Worm (Caenorhabditis elegans) whole organism, L1 larva: ENCODE results near the gene isp-1.

Experiments used
- C04F5.9 ChIP-seq: sonication (generic microtip); optimal IDR thresholded peaks from 2 replicates; lab custom pipeline; 2016; ENCODE audit warnings: missing genetic modification characterization, missing compliant biosample characterization
- C34B4.2 ChIP-seq: sonication (generic microtip); optimal IDR thresholded peaks from 2 replicates; lab custom pipeline; 2017; ENCODE audit warnings: mild to moderate bottlenecking, missing genetic modification characterization, missing compliant biosample characterization
- F16B12.6 ChIP-seq: fragments of 150-350 bp; optimal IDR thresholded peaks from 2 replicates; lab custom pipeline; 2014; ENCODE audit warnings: missing biosample characterization, missing genetic modification characterization
- Y116A8C.19 ChIP-seq: sonication (generic microtip); optimal IDR thresholded peaks from 2 replicates; lab custom pipeline; 2016; ENCODE audit warnings: missing compliant biosample characterization, missing genetic modification characterization, borderline replicate concordance
- aha-1 ChIP-seq: fragments of 150-350 bp; optimal IDR thresholded peaks from 2 replicates; lab custom pipeline; 2014; ENCODE audit warnings: missing biosample characterization, missing genetic modification characterization
- alr-1 ChIP-seq: fragments of 200-800 bp; sonication (Bioruptor generic); optimal IDR thresholded peaks from 2 replicates; lab custom pipeline; 2018; ENCODE audit warnings: borderline replicate concordance, mild to moderate bottlenecking, missing genetic modification characterization, missing compliant biosample characterization
- ceh-82 ChIP-seq, 3 experiments: fragments of 150-350 bp in 1 of 3; sonication (generic microtip) in 2 of 3; optimal IDR thresholded peaks; 2 replicates each; lab custom pipeline; 2014 to 2017; ENCODE audit warnings: missing biosample characterization in 3 of 3, missing genetic modification characterization in 3 of 3
- dpl-1 ChIP-seq, 3 experiments: fragments of 150-350 bp in 2 of 3; sonication (generic microtip) in 1 of 3; optimal IDR thresholded peaks; 2 replicates each; lab custom pipeline; 2014 to 2017; ENCODE audit warnings: missing biosample characterization in 3 of 3, missing genetic modification characterization in 3 of 3, missing genetic modification reagents in 3 of 3
- dsc-1 ChIP-seq: sonication (generic microtip); optimal IDR thresholded peaks from 2 replicates; lab custom pipeline; 2016; ENCODE audit warnings: mild to moderate bottlenecking, missing genetic modification characterization, missing compliant biosample characterization
- efl-1 ChIP-seq, 4 experiments: fragments of 150-350 bp; optimal IDR thresholded peaks in 3 of 4; peaks in 1 of 4; 1 replicate in 1 of 4; 2 replicates in 3 of 4; lab custom pipeline; 2014; ENCODE audit warnings: missing biosample characterization in 2 of 4, missing genetic modification characterization in 2 of 4, missing genetic modification reagents in 2 of 4
- egl-13 ChIP-seq: sonication (generic microtip); optimal IDR thresholded peaks from 2 replicates; lab custom pipeline; 2016; ENCODE audit warnings: missing genotype, missing genetic modification reagents, missing genetic modification characterization, missing compliant biosample characterization
- elt-2 ChIP-seq: sonication (generic microtip); optimal IDR thresholded peaks from 2 replicates; lab custom pipeline; 2016; ENCODE audit warnings: missing genetic modification characterization, mild to moderate bottlenecking, inconsistent platforms, missing compliant biosample characterization, missing genetic modification reagents
- ets-5 ChIP-seq: fragments of 200-800 bp; sonication (Bioruptor generic); IDR thresholded peaks from 2 replicates; pipeline ENCODE4 v1.3.6; 2022; ENCODE audit warnings: missing genetic modification characterization, missing compliant biosample characterization
- fkh-10 ChIP-seq: sonication (generic microtip); optimal IDR thresholded peaks from 2 replicates; lab custom pipeline; 2017; ENCODE audit warnings: missing biosample characterization, missing genetic modification reagents, missing genetic modification characterization
- fkh-4 ChIP-seq: sonication (generic microtip); optimal IDR thresholded peaks from 2 replicates; lab custom pipeline; 2016; ENCODE audit warnings: missing compliant biosample characterization, missing genetic modification characterization, borderline replicate concordance
- fos-1 ChIP-seq: fragments of 150-350 bp; optimal IDR thresholded peaks from 2 replicates; lab custom pipeline; 2014; ENCODE audit warnings: missing biosample characterization, missing genetic modification characterization
- grh-1 ChIP-seq: fragments of 200-800 bp; sonication (Bioruptor generic); IDR thresholded peaks from 2 replicates; pipeline ENCODE4 v1.3.6; 2022; ENCODE audit warnings: missing genetic modification reagents, missing genetic modification characterization, missing compliant biosample characterization
- hlh-17 ChIP-seq: fragments of 200-800 bp; sonication (Bioruptor generic); optimal IDR thresholded peaks from 2 replicates; lab custom pipeline; 2018; ENCODE audit warnings: missing genetic modification characterization, mild to moderate bottlenecking, missing compliant biosample characterization, moderate library complexity, borderline replicate concordance
- hpl-2 ChIP-seq: fragments of 150-350 bp; optimal IDR thresholded peaks from 2 replicates; lab custom pipeline; 2014; ENCODE audit warnings: missing biosample characterization, missing genetic modification reagents, missing genetic modification characterization
- isw-1 ChIP-seq: fragments of 200-800 bp; sonication (Bioruptor generic); IDR thresholded peaks from 2 replicates; pipeline ENCODE4 v1.3.6; 2022; ENCODE audit warnings: missing genetic modification characterization, missing compliant biosample characterization
- jun-1 ChIP-seq: fragments of 150-350 bp; optimal IDR thresholded peaks from 2 replicates; lab custom pipeline; 2014; ENCODE audit warnings: missing biosample characterization, missing genetic modification reagents, missing genetic modification characterization
- lin-13 ChIP-seq: fragments of 150-350 bp; optimal IDR thresholded peaks from 2 replicates; lab custom pipeline; 2014; ENCODE audit warnings: missing biosample characterization, missing genetic modification reagents, missing genetic modification characterization
- lin-15B ChIP-seq: fragments of 150-350 bp; sonication (generic microtip); optimal IDR thresholded peaks from 3 replicates; lab custom pipeline; 2014; ENCODE audit warnings: missing biosample characterization, missing genetic modification characterization
- lin-35 ChIP-seq, 2 experiments: fragments of 150-350 bp; optimal IDR thresholded peaks; 2 replicates each; lab custom pipeline; 2014; ENCODE audit warnings: missing biosample characterization in 2 of 2, missing genetic modification characterization in 2 of 2, missing genetic modification reagents in 2 of 2
- lin-39 ChIP-seq: fragments of 150-350 bp; optimal IDR thresholded peaks from 2 replicates; lab custom pipeline; 2014; ENCODE audit warnings: missing biosample characterization, missing genetic modification reagents, missing genetic modification characterization
- lir-3 ChIP-seq: sonication (generic microtip); optimal IDR thresholded peaks from 2 replicates; lab custom pipeline; 2016; ENCODE audit warnings: mild to moderate bottlenecking, missing genetic modification characterization, moderate library complexity, missing compliant biosample characterization; ENCODE audit not compliant: poor library complexity
- lsy-2 ChIP-seq, 2 experiments: fragments of 150-350 bp; optimal IDR thresholded peaks; 2 replicates each; lab custom pipeline; 2014; ENCODE audit warnings: missing biosample characterization in 2 of 2, missing genetic modification characterization in 2 of 2
- mdl-1 ChIP-seq, 2 experiments: fragments of 150-350 bp; optimal IDR thresholded peaks; 2 replicates each; lab custom pipeline; 2014 to 2017; ENCODE audit warnings: missing biosample characterization in 2 of 2, missing genetic modification characterization in 2 of 2, inconsistent platforms in 1 of 2
- mef-2 ChIP-seq: fragments of 150-350 bp; optimal IDR thresholded peaks from 2 replicates; lab custom pipeline; 2014; ENCODE audit warnings: missing biosample characterization, missing genetic modification characterization
- mep-1 ChIP-seq: fragments of 150-350 bp; optimal IDR thresholded peaks from 2 replicates; lab custom pipeline; 2014; ENCODE audit warnings: missing biosample characterization, missing genetic modification characterization
- nhr-237 ChIP-seq: fragments of 150-350 bp; optimal IDR thresholded peaks from 2 replicates; lab custom pipeline; 2014; ENCODE audit warnings: missing biosample characterization, missing genetic modification characterization
- nhr-47 ChIP-seq: sonication (generic microtip); optimal IDR thresholded peaks from 2 replicates; lab custom pipeline; 2016; ENCODE audit warnings: mild to moderate bottlenecking, missing genetic modification characterization, moderate library complexity, missing compliant biosample characterization
- nhr-71 ChIP-seq: sonication (generic microtip); optimal IDR thresholded peaks from 2 replicates; lab custom pipeline; 2016; ENCODE audit warnings: mild to moderate bottlenecking, missing genetic modification characterization, moderate library complexity, missing compliant biosample characterization
- nhr-85 ChIP-seq: sonication (generic microtip); peaks from one replicate; lab custom pipeline; 2016; ENCODE audit warnings: missing genetic modification characterization, inconsistent platforms, missing compliant biosample characterization
- nhr-90 ChIP-seq: sonication (generic microtip); optimal IDR thresholded peaks from 2 replicates; lab custom pipeline; 2016; ENCODE audit warnings: mild to moderate bottlenecking, missing genetic modification characterization, missing compliant biosample characterization; ENCODE audit not compliant: poor library complexity
- rnt-1 ChIP-seq: sonication (generic microtip); optimal IDR thresholded peaks from 2 replicates; lab custom pipeline; 2016; ENCODE audit warnings: mild to moderate bottlenecking, missing genetic modification characterization, moderate library complexity, missing compliant biosample characterization
- skn-1 ChIP-seq: fragments of 150-350 bp; optimal IDR thresholded peaks from 2 replicates; lab custom pipeline; 2014; ENCODE audit warnings: missing biosample characterization, missing genetic modification characterization
- tbx-2 ChIP-seq: sonication (generic microtip); optimal IDR thresholded peaks from 2 replicates; lab custom pipeline; 2016; ENCODE audit warnings: missing genetic modification characterization, missing compliant biosample characterization
- tlp-1 ChIP-seq: fragments of 150-350 bp; optimal IDR thresholded peaks from 2 replicates; lab custom pipeline; 2014; ENCODE audit warnings: missing biosample characterization, missing genetic modification characterization
- unc-86 ChIP-seq: sonication (generic microtip); optimal IDR thresholded peaks from 2 replicates; lab custom pipeline; 2016; ENCODE audit warnings: missing genetic modification characterization, missing compliant biosample characterization
- xbp-1 ChIP-seq: sonication (generic microtip); optimal IDR thresholded peaks from 2 replicates; lab custom pipeline; 2016; ENCODE audit warnings: missing genetic modification characterization, missing compliant biosample characterization
- ztf-4 ChIP-seq: fragments of 150-350 bp; optimal IDR thresholded peaks from 2 replicates; lab custom pipeline; 2014; ENCODE audit warnings: missing biosample characterization, missing genetic modification characterization

isp-1 gene

DNA sequence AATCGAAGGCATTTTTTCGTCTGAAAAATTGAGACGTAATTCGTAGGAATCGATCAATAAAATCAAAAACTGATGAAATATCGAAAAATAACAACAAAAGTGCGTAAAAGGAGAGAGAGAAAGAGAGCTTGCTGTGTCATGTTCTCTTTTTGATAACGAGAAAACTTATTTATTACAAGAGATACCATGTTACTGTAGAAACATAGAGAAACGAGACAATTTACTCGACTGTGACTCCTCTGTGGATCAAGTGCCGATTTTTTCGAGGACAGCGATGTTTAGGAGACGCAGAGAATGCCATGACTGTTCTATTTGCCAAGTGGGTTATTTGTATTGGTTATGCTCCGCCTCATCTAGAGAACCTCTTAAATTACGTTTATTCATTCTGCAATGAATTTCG is 2.3 kb downstream of the isp-1 start, which contains the start of gene sph-1 (continued):
- TF ChIP-seq nhr-85 (tag; lab: Kevin White, UChicago), result no peak
- TF ChIP-seq nhr-90 (tag; lab: Kevin White, UChicago), result no peak
- no peak for TF ChIP-seq fkh-4 (tag; lab: Kevin White, UChicago)
- TF ChIP-seq Y116A8C.19, result no peak
- peak; percentile 47 for TF ChIP-seq mep-1
- no peak for TF ChIP-seq aha-1 (tag; lab: Kevin White, UChicago)
- TF ChIP-seq lsy-2 (tag; optimal IDR thresholded peaks at IDR 0.05; lab: Kevin White, UChicago), result peak in 1 of 2 experiments; percentile 21
- no peak for TF ChIP-seq lin-39
- TF ChIP-seq nhr-71 (tag; lab: Kevin White, UChicago), result peak; percentile 36
- TF ChIP-seq unc-86 (tag; lab: Kevin White, UChicago), result no peak
- no peak for TF ChIP-seq egl-13 (tag; lab: Kevin White, UChicago)
- TF ChIP-seq jun-1, result no peak
- TF ChIP-seq grh-1 (GFP tag; lab: Robert Waterston, UW), result no peak
- peak; percentile 49 for TF ChIP-seq elt-2 (tag; lab: Kevin White, UChicago)
- TF ChIP-seq nhr-237, result no peak
- TF ChIP-seq ets-5, result no peak
- no peak for TF ChIP-seq C34B4.2
- TF ChIP-seq alr-1 (tag; lab: Kevin White, UChicago), result no peak
- TF ChIP-seq skn-1, result no peak
- TF ChIP-seq mef-2, result no peak
- TF ChIP-seq dsc-1 (tag; lab: Kevin White, UChicago), result no peak
- peak; percentile 40 for TF ChIP-seq fos-1 (tag; lab: Kevin White, UChicago)
- TF ChIP-seq isw-1 (GFP tag; lab: Robert Waterston, UW), result no peak
- no peak for TF ChIP-seq fkh-10
- TF ChIP-seq tlp-1, result no peak
- no peak for TF ChIP-seq rnt-1
- peak in 1 of 2 experiments; percentile 13 for TF ChIP-seq mdl-1 (tag; optimal IDR thresholded peaks at IDR 0.05; lab: Kevin White, UChicago)
- peak in 1 of 2 experiments; percentile 48 for TF ChIP-seq lin-35 (GFP tag; optimal IDR thresholded peaks at IDR 0.05; lab: Kevin White, UChicago)
- peak in 1 of 2 experiments; percentile 9 for TF ChIP-seq efl-1 (optimal IDR thresholded peaks at IDR 0.05; lab: Kevin White, UChicago)
- peak in 1 of 2 experiments; percentile 89 for TF ChIP-seq efl-1 (GFP tag; optimal IDR thresholded peaks at IDR 0.05 in 1 of 2; lab: Kevin White, UChicago)
- TF ChIP-seq tbx-2, result no peak
- no peak for TF ChIP-seq C04F5.9
- TF ChIP-seq ceh-82 (tag; optimal IDR thresholded peaks at IDR 0.05; lab: Kevin White, UChicago), result no peak
- TF ChIP-seq hpl-2, result no peak
- no peak for TF ChIP-seq lin-15B (tag; lab: Kevin White, UChicago)
- TF ChIP-seq xbp-1, result no peak
- no peak for TF ChIP-seq nhr-47 (tag; lab: Kevin White, UChicago)
- TF ChIP-seq ztf-4 (tag; lab: Kevin White, UChicago), result no peak
- no peak for TF ChIP-seq F16B12.6 (tag; lab: Kevin White, UChicago)
- TF ChIP-seq dpl-1 (GFP tag; optimal IDR thresholded peaks at IDR 0.05; lab: Kevin White, UChicago), result no peak

DNA sequence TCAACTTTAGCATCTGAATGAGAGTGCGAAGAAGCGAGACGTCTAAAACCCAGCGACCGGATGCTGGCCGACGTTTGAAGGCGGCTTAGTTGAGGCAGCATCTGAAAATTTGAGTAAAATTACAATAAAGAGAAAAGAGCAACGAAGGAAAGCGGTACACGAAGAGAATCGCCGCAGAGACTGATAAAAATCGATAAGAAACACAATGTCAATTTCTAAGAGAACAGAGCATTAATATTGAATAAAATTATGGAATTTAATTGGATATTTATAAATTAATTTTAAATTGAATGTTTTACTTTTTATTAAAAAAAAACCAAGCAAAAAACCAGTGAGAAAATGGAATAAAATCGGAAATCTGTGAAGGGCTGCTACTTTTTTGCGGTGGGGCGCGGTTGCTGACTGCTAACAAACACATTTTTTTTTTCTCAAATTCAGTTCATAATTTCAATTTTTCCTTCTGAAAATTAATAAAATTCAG is 5.7 kb downstream of the isp-1 start, which contains the start of the genes ndub-11 and moc-3:
TSS of gene ndub-11 (minus strand) at position 101 of the 481 bp plus-strand sequence.
TSS of gene moc-3 (plus strand) at position 431 of the 481 bp plus-strand sequence.
- TF ChIP-seq lin-13 (GFP tag; lab: Kevin White, UChicago) (no peak), lir-3 (no peak), hlh-17 (GFP tag; lab: Kevin White, UChicago) (no peak), lsy-2 (tag; optimal IDR thresholded peaks at IDR 0.05; lab: Kevin White, UChicago) (peak in 1 of 2 experiments; percentile 9), dpl-1 (GFP tag; optimal IDR thresholded peaks at IDR 0.05; lab: Kevin White, UChicago) (peak in 1 of 3 experiments; percentile 25)
